Worm (Caenorhabditis elegans): ENCODE measurements around the gene rpn-13.

- TF ChIP-seq pqm-1 (tag; optimal IDR thresholded peaks at IDR 0.05) (no peak), unc-39 (tag; optimal IDR thresholded peaks at IDR 0.05) (no peak)
These were observed 37.4 kb upstream of the rpn-13 start, which contains the start of gene C16A3.6 for ce11 chrIII:6379129-6379528.
